ENCODE assay signal across 3 fruit fly cellular contexts in the genomic region with DNA sequence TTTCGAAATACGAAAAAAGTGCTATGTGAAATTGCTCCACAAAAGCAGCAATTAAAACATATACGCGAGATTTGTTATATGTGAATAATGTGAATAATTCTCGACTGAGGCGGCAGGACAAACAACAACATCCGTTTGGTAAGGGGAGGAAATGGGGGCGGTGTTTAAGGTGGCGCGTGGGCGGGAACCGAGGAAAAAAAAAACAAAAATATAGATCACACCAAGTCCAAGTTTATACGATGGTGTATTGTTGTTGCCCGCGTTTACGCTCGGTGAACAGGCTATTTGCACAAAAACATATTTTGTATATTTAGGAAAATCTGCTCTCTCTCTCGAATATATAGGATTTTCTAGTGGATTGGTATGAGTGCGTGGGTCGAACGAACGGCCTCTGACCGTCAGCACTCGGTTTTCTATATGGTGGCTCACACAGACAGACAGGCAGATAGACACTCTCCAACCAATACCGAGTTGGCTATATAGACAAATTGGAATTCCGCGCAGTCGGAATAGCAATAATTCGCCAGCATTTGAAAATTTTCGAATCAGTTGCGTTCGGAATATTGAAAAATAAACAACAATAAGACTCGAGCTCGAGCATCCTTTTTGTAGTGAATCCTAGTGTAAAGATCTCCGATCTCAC.
TF ChIP-seq lines count a peak whose summit lies in the region.

No protein-coding gene starts in this region.

- no peak for TF ChIP-seq CTCF in whole organism, embryonic (GFP tag; optimal IDR thresholded peaks at IDR 0.05; lab: Kevin White, UChicago)

TF ChIP-seq in whole organism, adult, 20 proteins besides CTCF, POLR2A, EP300 and RAD21:
- TF ChIP-seq Mnt (GFP tag; optimal IDR thresholded peaks at IDR 0.05; lab: Kevin White, UChicago) (no peak), kay (GFP tag; lab: Kevin White, UChicago; ENCODE audit: borderline replicate concordance) (peak; percentile 38)

TF ChIP-seq in whole organism, embryonic, 481 proteins besides CTCF, POLR2A, EP300 and RAD21:
- TF ChIP-seq Deaf1 (tag; optimal IDR thresholded peaks at IDR 0.05; lab: Kevin White, UChicago), result peak; percentile 22
- 0 out of 2 replicates have a peak, but pooled peaks have one; percentile 11 for TF ChIP-seq crol (GFP tag; IDR thresholded peaks at IDR 0.05; lab: Robert Waterston, UW)
- TF ChIP-seq z (GFP tag; IDR thresholded peaks at IDR 0.05; lab: Robert Waterston, UW), result no peak
- no peak for TF ChIP-seq Dip3 (GFP tag; optimal IDR thresholded peaks at IDR 0.05; lab: Kevin White, UChicago)
- TF ChIP-seq CG6765 (GFP tag; optimal IDR thresholded peaks at IDR 0.05; lab: Kevin White, UChicago), result no peak
- peak; percentile 88 for TF ChIP-seq sd (tag; optimal IDR thresholded peaks at IDR 0.05; lab: Kevin White, UChicago)
- no peak for TF ChIP-seq Dref (GFP tag; IDR thresholded peaks at IDR 0.05; lab: Robert Waterston, UW)
- no peak for TF ChIP-seq run (tag; optimal IDR thresholded peaks at IDR 0.05; lab: Kevin White, UChicago)
- no peak for TF ChIP-seq pb (GFP tag; optimal IDR thresholded peaks at IDR 0.05; lab: Kevin White, UChicago)
- no peak for TF ChIP-seq ato (GFP tag; IDR thresholded peaks at IDR 0.05; lab: Robert Waterston, UW; ENCODE audit: partially characterized antibody)
- TF ChIP-seq Med (GFP tag; lab: Kevin White, UChicago), result peak; percentile 73
- TF ChIP-seq cg (GFP tag; optimal IDR thresholded peaks at IDR 0.05; lab: Kevin White, UChicago), result peak; percentile 0
- TF ChIP-seq Sin3A (optimal IDR thresholded peaks at IDR 0.05; lab: Kevin White, UChicago), result no peak
- TF ChIP-seq CG10543 (GFP tag; optimal IDR thresholded peaks at IDR 0.05; lab: Kevin White, UChicago), result peak; percentile 65
- TF ChIP-seq CG7987 (GFP tag; optimal IDR thresholded peaks at IDR 0.05; lab: Kevin White, UChicago), result no peak
- TF ChIP-seq CG12769 (tag; optimal IDR thresholded peaks at IDR 0.05; lab: Kevin White, UChicago), result peak; percentile 51
- no peak for TF ChIP-seq gce (GFP tag; IDR thresholded peaks at IDR 0.05; lab: Robert Waterston, UW)
- peak; percentile 87 for TF ChIP-seq sr (GFP tag; IDR thresholded peaks at IDR 0.05; lab: Robert Waterston, UW)

TF ChIP-seq in whole organism, wandering third instar larva, 38 proteins besides CTCF, POLR2A, EP300 and RAD21:
- TF ChIP-seq Jra (GFP tag; optimal IDR thresholded peaks at IDR 0.05; lab: Kevin White, UChicago) (no peak), rgr (GFP tag; optimal IDR thresholded peaks at IDR 0.05; lab: Kevin White, UChicago) (peak; percentile 53)
